Worm (Caenorhabditis elegans): ENCODE measurements around the gene T22C8.1.

The T22C8.1 gene

ce11 chrII:8590684-8591083 is 21.9 kb upstream of the T22C8.1 start, which contains the start of gene aptf-4:
TSS of gene aptf-4 (plus strand) at chrII:8590984.
- TF ChIP-seq ceh-8 (GFP tag; optimal IDR thresholded peaks at IDR 0.05), result no peak
- TF ChIP-seq unc-98 (GFP tag; IDR thresholded peaks at IDR 0.05), result no peak
- no peak for TF ChIP-seq hlh-17 (GFP tag; optimal IDR thresholded peaks at IDR 0.05; ENCODE audit: borderline replicate concordance)
- no peak for TF ChIP-seq nhr-20 (tag; optimal IDR thresholded peaks at IDR 0.05)
- no peak for TF ChIP-seq Y116A8C.19 (tag; optimal IDR thresholded peaks at IDR 0.05; ENCODE audit: borderline replicate concordance)
- no peak for TF ChIP-seq elt-2 (tag; optimal IDR thresholded peaks at IDR 0.05)
- no peak for TF ChIP-seq irx-1 (tag; optimal IDR thresholded peaks at IDR 0.05)
- TF ChIP-seq nhr-12 (tag; optimal IDR thresholded peaks at IDR 0.05), result no peak
- TF ChIP-seq lin-14 (GFP tag; optimal IDR thresholded peaks at IDR 0.05), result no peak
- TF ChIP-seq hlh-4 (tag; optimal IDR thresholded peaks at IDR 0.05), result no peak
- no peak for TF ChIP-seq egl-27 (tag; optimal IDR thresholded peaks at IDR 0.05)
- no peak for TF ChIP-seq nhr-84 (tag; optimal IDR thresholded peaks at IDR 0.05)
- TF ChIP-seq snu-23 (GFP tag; optimal IDR thresholded peaks at IDR 0.05), result no peak
- TF ChIP-seq xbp-1 (tag; optimal IDR thresholded peaks at IDR 0.05), result no peak
- no peak for TF ChIP-seq swsn-7 (tag; optimal IDR thresholded peaks at IDR 0.05)
- no peak for TF ChIP-seq C16A3.4 (tag; optimal IDR thresholded peaks at IDR 0.05)
- no peak for TF ChIP-seq mdl-1 (tag; optimal IDR thresholded peaks at IDR 0.05)

DNA sequence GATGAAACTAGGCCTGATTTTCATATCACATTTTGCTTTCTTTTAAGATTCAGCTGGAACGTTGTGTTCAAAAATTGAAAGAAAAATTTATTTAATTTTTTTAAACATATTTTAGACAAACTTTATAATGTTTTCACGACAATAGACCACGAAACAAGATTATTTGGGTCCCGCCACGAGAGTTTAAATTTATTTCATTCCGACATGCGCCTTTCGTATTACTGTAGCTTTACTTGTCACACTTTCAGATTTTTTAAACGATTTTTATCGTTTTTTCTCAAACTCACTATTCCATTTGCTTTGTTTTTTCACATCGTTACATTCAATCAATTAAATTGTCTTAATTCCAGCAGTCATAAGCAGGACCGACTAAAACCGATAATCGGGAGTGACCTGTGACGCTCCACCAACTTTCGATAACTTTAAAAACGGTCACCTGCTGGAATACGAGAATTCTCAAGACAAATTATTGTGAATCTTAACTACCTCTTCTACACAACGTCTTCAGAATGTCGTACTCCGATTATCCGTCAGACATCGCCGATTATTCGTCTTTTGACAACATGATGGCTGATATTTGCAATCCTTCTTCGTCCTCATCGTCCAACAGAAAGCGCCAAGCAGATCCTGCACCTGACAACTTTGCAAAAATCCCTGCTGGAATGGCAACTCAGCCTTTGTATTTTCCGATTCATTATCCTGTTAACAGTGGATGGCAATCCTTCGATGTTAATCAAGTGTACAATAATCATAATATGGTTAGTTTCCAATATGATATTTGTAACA is 18.5 kb upstream of the T22C8.1 start, which contains the start of gene aptf-3:
Gene aptf-3, plus strand, starts transcription at position 351 of the 786 bp plus-strand sequence.
- TF ChIP-seq ceh-8 (GFP tag; optimal IDR thresholded peaks at IDR 0.05) (no peak), snu-23 (GFP tag; optimal IDR thresholded peaks at IDR 0.05) (no peak), dpl-1 (GFP tag; optimal IDR thresholded peaks at IDR 0.05) (no peak), hlh-4 (tag; optimal IDR thresholded peaks at IDR 0.05) (no peak), tbx-2 (tag; optimal IDR thresholded peaks at IDR 0.05) (no peak), ceh-90 (tag; optimal IDR thresholded peaks at IDR 0.05) (no peak), xbp-1 (tag; optimal IDR thresholded peaks at IDR 0.05) (no peak), unc-130 (tag; optimal IDR thresholded peaks at IDR 0.05) (no peak), elt-2 (tag; optimal IDR thresholded peaks at IDR 0.05) (no peak), jun-1 (tag; optimal IDR thresholded peaks at IDR 0.05) (no peak), zag-1 (tag; optimal IDR thresholded peaks at IDR 0.05) (no peak)

DNA sequence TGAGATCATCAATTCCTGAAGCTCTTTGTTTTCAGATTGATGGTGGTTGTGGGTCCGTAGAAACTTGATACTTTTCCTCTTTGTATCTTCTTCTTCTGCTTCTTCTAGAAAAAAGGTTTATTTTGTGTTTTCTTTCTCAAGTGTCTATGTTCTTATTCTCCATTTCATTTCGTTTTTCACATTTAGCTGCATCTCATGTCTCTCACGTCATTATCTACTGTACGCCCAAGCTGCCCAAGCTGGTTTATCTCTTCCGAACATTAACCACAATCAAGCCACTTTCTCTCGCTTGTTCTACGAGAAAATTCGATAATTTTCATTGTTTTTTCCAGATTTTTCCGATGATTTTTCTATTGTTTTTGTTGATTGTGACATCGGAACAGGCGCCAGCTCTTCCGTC is 13.4 kb upstream of the T22C8.1 start, which contains the start of gene F28C6.5:
Gene F28C6.5, plus strand, starts transcription at position 301 of the 400 bp plus-strand sequence.
- TF ChIP-seq mdl-1 (tag; optimal IDR thresholded peaks at IDR 0.05), result no peak
- no peak for TF ChIP-seq fkh-4 (tag; optimal IDR thresholded peaks at IDR 0.05; ENCODE audit: borderline replicate concordance)
- TF ChIP-seq alr-1 (tag; optimal IDR thresholded peaks at IDR 0.05; ENCODE audit: borderline replicate concordance), result no peak
- TF ChIP-seq blmp-1 (tag; optimal IDR thresholded peaks at IDR 0.05), result peak; percentile 26

DNA sequence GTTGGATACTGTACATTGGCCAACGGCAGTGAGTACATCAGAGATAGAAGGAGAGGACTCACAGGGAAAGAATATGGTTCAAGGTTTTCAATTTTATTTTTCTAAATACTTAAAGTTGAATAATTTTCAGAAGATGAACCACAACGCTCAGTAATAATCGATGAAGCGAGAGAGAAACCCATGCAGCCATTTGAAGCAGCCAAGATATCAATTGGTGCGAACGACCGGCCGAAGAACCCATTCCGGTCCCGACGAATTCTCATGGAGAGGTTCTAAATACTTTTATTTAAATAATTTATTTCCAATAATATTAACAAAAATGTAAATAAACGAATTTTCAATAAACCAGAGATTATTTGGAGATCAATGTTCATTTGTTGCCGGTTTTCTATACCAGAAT is 12.4 kb upstream of the T22C8.1 start, which contains the start of gene pigg-1:
Gene pigg-1, minus strand, starts transcription at position 101 of the 400 bp plus-strand sequence.
- TF ChIP-seq rnt-1 (tag; optimal IDR thresholded peaks at IDR 0.05) (no peak), lin-39 (tag; optimal IDR thresholded peaks at IDR 0.05) (no peak), mef-2 (tag; optimal IDR thresholded peaks at IDR 0.05) (no peak), tbx-2 (tag; optimal IDR thresholded peaks at IDR 0.05) (no peak), elt-2 (tag; optimal IDR thresholded peaks at IDR 0.05) (no peak), fkh-10 (GFP tag; optimal IDR thresholded peaks at IDR 0.05) (no peak), egl-27 (tag; optimal IDR thresholded peaks at IDR 0.05) (no peak), egl-13 (tag; optimal IDR thresholded peaks at IDR 0.05) (no peak), efl-1 (optimal IDR thresholded peaks at IDR 0.05) (no peak), efl-1 (GFP tag; optimal IDR thresholded peaks at IDR 0.05 in 1 of 2) (no peak), lsy-2 (tag; optimal IDR thresholded peaks at IDR 0.05) (no peak), ceh-90 (tag; optimal IDR thresholded peaks at IDR 0.05) (no peak), sup-37 (GFP tag; optimal IDR thresholded peaks at IDR 0.05) (no peak)
